Worm (Caenorhabditis elegans): ENCODE results near the gene C45G7.4.

C45G7.4 gene

ce11 chrIV:2461396-2461795 is 28.6 kb downstream of the C45G7.4 start:
- no peak for TF ChIP-seq mls-2 (tag; optimal IDR thresholded peaks at IDR 0.05)
- TF ChIP-seq zip-8 (tag; optimal IDR thresholded peaks at IDR 0.05): peak; percentile 97

DNA sequence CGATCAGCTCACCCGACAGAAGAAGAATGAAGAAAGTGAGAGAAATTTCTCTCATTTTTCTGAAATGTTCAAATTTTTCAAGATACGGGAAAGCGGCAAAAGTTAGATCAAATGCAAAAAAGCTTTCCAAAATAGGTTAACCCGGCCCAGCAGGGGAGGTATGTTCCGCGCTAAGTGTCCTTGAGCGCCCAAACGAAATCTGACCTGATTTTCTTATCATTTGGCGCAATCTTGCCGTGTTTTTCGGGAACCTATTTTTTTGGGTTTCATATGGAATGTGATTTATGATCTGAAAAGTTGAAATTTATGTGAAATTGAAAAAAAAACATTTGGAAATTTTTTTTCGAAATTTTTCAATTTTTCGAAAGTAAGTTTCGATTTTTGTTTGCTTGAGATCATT is 30.5 kb downstream of the C45G7.4 start, which contains the start of gene cdh-10:
Gene cdh-10 (minus strand): TSS at position 59 of the 400 bp plus-strand sequence.
- TF ChIP-seq snpc-4 (tag; optimal IDR thresholded peaks at IDR 0.05) (no peak), elt-1 (tag; optimal IDR thresholded peaks at IDR 0.05; ENCODE audit: borderline replicate concordance, insufficient read depth) (no peak), nhr-2 (tag; optimal IDR thresholded peaks at IDR 0.05) (no peak), nhr-237 (tag; optimal IDR thresholded peaks at IDR 0.05) (no peak), lin-13 (tag; optimal IDR thresholded peaks at IDR 0.05) (no peak), nhr-12 (tag; optimal IDR thresholded peaks at IDR 0.05) (no peak), mep-1 (tag; optimal IDR thresholded peaks at IDR 0.05) (no peak), tbx-8 (GFP tag; optimal IDR thresholded peaks at IDR 0.05) (no peak), ham-2 (GFP tag; optimal IDR thresholded peaks at IDR 0.05) (no peak), sptf-1 (tag; optimal IDR thresholded peaks at IDR 0.05) (no peak)

ce11 chrIV:2464156-2464555 is 31.4 kb downstream of the C45G7.4 start, which contains the start of gene ilys-3:
ilys-3 (plus strand) TSS chrIV:2464456.
- TF ChIP-seq ham-2 (GFP tag; optimal IDR thresholded peaks at IDR 0.05): no peak
- TF ChIP-seq unc-120 (tag; optimal IDR thresholded peaks at IDR 0.05; ENCODE audit: poor library complexity, severe bottlenecking): no peak
- no peak for TF ChIP-seq ces-1 (GFP tag; optimal IDR thresholded peaks at IDR 0.05)
- no peak for TF ChIP-seq unc-62 (GFP tag; optimal IDR thresholded peaks at IDR 0.05)
- no peak for TF ChIP-seq nhr-12 (tag; optimal IDR thresholded peaks at IDR 0.05)
- no peak for TF ChIP-seq nhr-237 (tag; optimal IDR thresholded peaks at IDR 0.05)
- TF ChIP-seq lin-32 (GFP tag; optimal IDR thresholded peaks at IDR 0.05): no peak
- TF ChIP-seq mep-1 (tag; optimal IDR thresholded peaks at IDR 0.05): no peak
- TF ChIP-seq flh-1 (GFP tag; optimal IDR thresholded peaks at IDR 0.05): no peak
- no peak for TF ChIP-seq lsy-2 (tag; optimal IDR thresholded peaks at IDR 0.05)
- no peak for TF ChIP-seq M03D4.4 (tag; optimal IDR thresholded peaks at IDR 0.05)
- no peak for TF ChIP-seq mls-2 (tag; optimal IDR thresholded peaks at IDR 0.05)
- no peak for TF ChIP-seq ceh-39 (tag; optimal IDR thresholded peaks at IDR 0.05)
- TF ChIP-seq cnd-1 (tag; optimal IDR thresholded peaks at IDR 0.05): no peak

- no peak for TF ChIP-seq nhr-28 (tag; optimal IDR thresholded peaks at IDR 0.05)
- no peak for TF ChIP-seq lin-13 (tag; optimal IDR thresholded peaks at IDR 0.05)
- TF ChIP-seq ceh-83 (GFP tag; optimal IDR thresholded peaks at IDR 0.05): no peak
- no peak for TF ChIP-seq hlh-1 (tag; optimal IDR thresholded peaks at IDR 0.05)
- no peak for TF ChIP-seq unc-62 (GFP tag; optimal IDR thresholded peaks at IDR 0.05)
- no peak for TF ChIP-seq bed-3 (GFP tag; optimal IDR thresholded peaks at IDR 0.05)
- TF ChIP-seq ceh-43 (GFP tag; optimal IDR thresholded peaks at IDR 0.05): no peak
- TF ChIP-seq sptf-1 (tag; optimal IDR thresholded peaks at IDR 0.05): no peak
- TF ChIP-seq nhr-76 (tag; optimal IDR thresholded peaks at IDR 0.05): no peak
- no peak for TF ChIP-seq unc-120 (tag; optimal IDR thresholded peaks at IDR 0.05; ENCODE audit: poor library complexity, severe bottlenecking)
- no peak for TF ChIP-seq drap-1 (GFP tag; optimal IDR thresholded peaks at IDR 0.05)
- no peak for TF ChIP-seq snpc-4 (tag; optimal IDR thresholded peaks at IDR 0.05)
- TF ChIP-seq zip-8 (tag; optimal IDR thresholded peaks at IDR 0.05): no peak
- TF ChIP-seq mep-1 (tag; optimal IDR thresholded peaks at IDR 0.05): no peak
- no peak for TF ChIP-seq nhr-237 (tag; optimal IDR thresholded peaks at IDR 0.05)
- no peak for TF ChIP-seq flh-1 (GFP tag; optimal IDR thresholded peaks at IDR 0.05)
- no peak for TF ChIP-seq M03D4.4 (tag; optimal IDR thresholded peaks at IDR 0.05)
- no peak for TF ChIP-seq elt-3 (tag; optimal IDR thresholded peaks at IDR 0.05)
- TF ChIP-seq cnd-1 (tag; optimal IDR thresholded peaks at IDR 0.05): no peak
Observed at ce11 chrIV:2466249-2466648, 33.5 kb downstream of the C45G7.4 start.

ce11 chrIV:2467378-2467777 is 34.6 kb downstream of the C45G7.4 start, which contains the start of gene ilys-2:
ilys-2 (plus strand) TSS chrIV:2467678.
- TF ChIP-seq lin-32 (GFP tag; optimal IDR thresholded peaks at IDR 0.05) (no peak), flh-1 (GFP tag; optimal IDR thresholded peaks at IDR 0.05) (no peak), mep-1 (tag; optimal IDR thresholded peaks at IDR 0.05) (no peak), hlh-1 (tag; optimal IDR thresholded peaks at IDR 0.05) (no peak), nhr-76 (tag; optimal IDR thresholded peaks at IDR 0.05) (no peak), sptf-1 (tag; optimal IDR thresholded peaks at IDR 0.05) (no peak), elt-1 (tag; optimal IDR thresholded peaks at IDR 0.05; ENCODE audit: borderline replicate concordance, insufficient read depth) (no peak), ceh-39 (tag; optimal IDR thresholded peaks at IDR 0.05) (no peak), snpc-4 (tag; optimal IDR thresholded peaks at IDR 0.05) (no peak), ceh-83 (GFP tag; optimal IDR thresholded peaks at IDR 0.05) (no peak)

Measured in whole organism, mixed stage, embryonic.